Worm (Caenorhabditis elegans): ENCODE data around the gene C01F1.5.

The C01F1.5 gene

ce11 chrII:4297259-4297658 is 15.6 kb upstream of the C01F1.5 start:
- no peak for TF ChIP-seq nhr-12 (tag; optimal IDR thresholded peaks at IDR 0.05)
- no peak for TF ChIP-seq bed-3 (GFP tag; optimal IDR thresholded peaks at IDR 0.05)
- no peak for TF ChIP-seq nhr-76 (tag; optimal IDR thresholded peaks at IDR 0.05)
- TF ChIP-seq blmp-1 (tag; optimal IDR thresholded peaks at IDR 0.05) = no peak
- TF ChIP-seq ceh-83 (GFP tag; optimal IDR thresholded peaks at IDR 0.05) = no peak
- TF ChIP-seq mep-1 (tag; optimal IDR thresholded peaks at IDR 0.05) = no peak
- no peak for TF ChIP-seq tbx-8 (GFP tag; optimal IDR thresholded peaks at IDR 0.05)
- TF ChIP-seq snpc-4 (tag; optimal IDR thresholded peaks at IDR 0.05) = no peak
- no peak for TF ChIP-seq lin-32 (GFP tag; optimal IDR thresholded peaks at IDR 0.05)
- no peak for TF ChIP-seq unc-39 (tag; optimal IDR thresholded peaks at IDR 0.05)
- no peak for TF ChIP-seq lsy-2 (tag; optimal IDR thresholded peaks at IDR 0.05)
- TF ChIP-seq ceh-39 (tag; optimal IDR thresholded peaks at IDR 0.05) = no peak
- no peak for TF ChIP-seq elt-1 (tag; optimal IDR thresholded peaks at IDR 0.05; ENCODE audit: borderline replicate concordance, insufficient read depth)
- no peak for TF ChIP-seq ham-2 (GFP tag; optimal IDR thresholded peaks at IDR 0.05)
- TF ChIP-seq pha-4 (tag; optimal IDR thresholded peaks at IDR 0.05) = no peak
- no peak for TF ChIP-seq mls-2 (tag; optimal IDR thresholded peaks at IDR 0.05)

- no peak for TF ChIP-seq elt-3 (tag; optimal IDR thresholded peaks at IDR 0.05)
- no peak for TF ChIP-seq unc-120 (tag; optimal IDR thresholded peaks at IDR 0.05; ENCODE audit: poor library complexity, severe bottlenecking)
- no peak for TF ChIP-seq ceh-43 (GFP tag; optimal IDR thresholded peaks at IDR 0.05)
- TF ChIP-seq zip-8 (tag; optimal IDR thresholded peaks at IDR 0.05) = no peak
- TF ChIP-seq nhr-237 (tag; optimal IDR thresholded peaks at IDR 0.05) = no peak
- TF ChIP-seq ceh-39 (tag; optimal IDR thresholded peaks at IDR 0.05) = no peak
- no peak for TF ChIP-seq lsy-2 (tag; optimal IDR thresholded peaks at IDR 0.05)
- TF ChIP-seq elt-1 (tag; optimal IDR thresholded peaks at IDR 0.05; ENCODE audit: borderline replicate concordance, insufficient read depth) = no peak
- TF ChIP-seq ztf-11 (tag; optimal IDR thresholded peaks at IDR 0.05) = no peak
- TF ChIP-seq unc-62 (GFP tag; optimal IDR thresholded peaks at IDR 0.05) = no peak
Observed at ce11 chrII:4294801-4295200, 13.2 kb upstream of the C01F1.5 start, which contains the start of gene rml-4. Gene rml-4 (plus strand): TSS chrII:4295101.

- TF ChIP-seq bed-3 (GFP tag; optimal IDR thresholded peaks at IDR 0.05) (no peak), elt-1 (tag; optimal IDR thresholded peaks at IDR 0.05; ENCODE audit: borderline replicate concordance, insufficient read depth) (peak; percentile 90)
Observed at ce11 chrII:4294189-4294588, 12.5 kb upstream of the C01F1.5 start.

ce11 chrII:4293027-4293522 is 11.4 kb upstream of the C01F1.5 start:
- TF ChIP-seq hlh-1 (tag; optimal IDR thresholded peaks at IDR 0.05) = peak; percentile 98
- no peak for TF ChIP-seq ceh-43 (GFP tag; optimal IDR thresholded peaks at IDR 0.05)
- no peak for TF ChIP-seq nhr-76 (tag; optimal IDR thresholded peaks at IDR 0.05)
- peak; percentile 43 for TF ChIP-seq unc-62 (GFP tag; optimal IDR thresholded peaks at IDR 0.05)

- TF ChIP-seq ces-1 (GFP tag; optimal IDR thresholded peaks at IDR 0.05) (peak; percentile 19), lin-32 (GFP tag; optimal IDR thresholded peaks at IDR 0.05) (no peak)
Observed at ce11 chrII:4291799-4292198, 10.2 kb upstream of the C01F1.5 start.

ce11 chrII:4288572-4288971 is 6.9 kb upstream of the C01F1.5 start:
- TF ChIP-seq unc-120 (tag; optimal IDR thresholded peaks at IDR 0.05; ENCODE audit: poor library complexity, severe bottlenecking) = no peak
- TF ChIP-seq sptf-1 (tag; optimal IDR thresholded peaks at IDR 0.05) = no peak
- no peak for TF ChIP-seq hlh-1 (tag; optimal IDR thresholded peaks at IDR 0.05)
- TF ChIP-seq ham-2 (GFP tag; optimal IDR thresholded peaks at IDR 0.05) = no peak
- TF ChIP-seq unc-39 (tag; optimal IDR thresholded peaks at IDR 0.05) = no peak
- peak; percentile 27 for TF ChIP-seq elt-1 (tag; optimal IDR thresholded peaks at IDR 0.05; ENCODE audit: borderline replicate concordance, insufficient read depth)
- no peak for TF ChIP-seq ceh-39 (tag; optimal IDR thresholded peaks at IDR 0.05)
- TF ChIP-seq unc-62 (GFP tag; optimal IDR thresholded peaks at IDR 0.05) = no peak
- TF ChIP-seq mls-2 (tag; optimal IDR thresholded peaks at IDR 0.05) = no peak
- TF ChIP-seq drap-1 (GFP tag; optimal IDR thresholded peaks at IDR 0.05) = no peak
- TF ChIP-seq mep-1 (tag; optimal IDR thresholded peaks at IDR 0.05) = no peak
- no peak for TF ChIP-seq ztf-11 (tag; optimal IDR thresholded peaks at IDR 0.05)
- TF ChIP-seq ces-1 (GFP tag; optimal IDR thresholded peaks at IDR 0.05) = peak; percentile 18
- TF ChIP-seq lsy-2 (tag; optimal IDR thresholded peaks at IDR 0.05) = no peak
- no peak for TF ChIP-seq mab-5 (tag; optimal IDR thresholded peaks at IDR 0.05)
- no peak for TF ChIP-seq tbx-8 (GFP tag; optimal IDR thresholded peaks at IDR 0.05)
